Worm (Caenorhabditis elegans): ENCODE measurements around the gene srj-8.

DNA sequence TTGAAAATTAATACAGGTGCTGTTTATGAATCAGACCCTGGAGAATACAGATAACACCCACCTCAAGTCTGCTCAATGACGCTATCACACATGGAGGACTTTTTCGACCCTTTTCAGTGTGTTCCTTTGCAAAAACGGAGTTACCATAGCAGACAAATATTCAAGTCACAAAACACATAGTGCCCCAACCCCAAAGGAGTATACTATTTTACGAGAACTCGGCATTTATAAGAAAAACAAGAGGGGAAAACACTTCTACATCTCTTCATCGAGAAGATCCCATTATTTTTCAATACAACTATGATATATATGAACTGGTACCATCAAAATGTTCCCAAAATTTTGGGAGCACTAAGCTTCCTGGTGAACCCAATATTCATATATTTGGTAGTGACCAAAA, 2.9 kb upstream of the srj-8 start, which contains the start of gene srj-7:
- TF ChIP-seq ceh-22 (tag; optimal IDR thresholded peaks at IDR 0.05) = no peak
- TF ChIP-seq nhr-11 (tag; optimal IDR thresholded peaks at IDR 0.05) = no peak
- no peak for TF ChIP-seq ama-1 (optimal IDR thresholded peaks at IDR 0.05)
